Comparison of ENCODE assay signal across 1 fruit fly cellular context in genomic region chr3R:17611836-17612235, dm6.
TF ChIP-seq lines count a peak whose summit lies in the region.

No protein-coding gene starts in this region.

TF ChIP-seq in whole organism, embryonic, 481 proteins besides CTCF, POLR2A, EP300 and RAD21 (continued from another document):
- TF ChIP-seq HLH4C (GFP tag; IDR thresholded peaks at IDR 0.05; lab: Robert Waterston, UW; ENCODE audit: partially characterized antibody) (no peak), dysf (GFP tag; IDR thresholded peaks at IDR 0.05; lab: Robert Waterston, UW) (peak; percentile 8; the same call in 1 of the 3 replicates), pan (optimal IDR thresholded peaks at IDR 0.05; lab: Kevin White, UChicago) (no peak), pan (GFP tag; optimal IDR thresholded peaks at IDR 0.05 in 1 of 2, IDR thresholded peaks at IDR 0.05 in 1 of 2) (peak in 1 of 2 experiments; percentile 39), fd3F (GFP tag; optimal IDR thresholded peaks at IDR 0.05; lab: Kevin White, UChicago) (peak; percentile 44), al (GFP tag; IDR thresholded peaks at IDR 0.05; lab: Robert Waterston, UW) (no peak), CG17829 (tag; optimal IDR thresholded peaks at IDR 0.05; lab: Kevin White, UChicago) (no peak), Hr51 (GFP tag; optimal IDR thresholded peaks at IDR 0.05; lab: Kevin White, UChicago) (peak in 1 of 2 experiments; percentile 30), CG7839 (tag; optimal IDR thresholded peaks at IDR 0.05; lab: Kevin White, UChicago) (peak; percentile 36), CG8944 (GFP tag; optimal IDR thresholded peaks at IDR 0.05; lab: Kevin White, UChicago) (no peak), CG15269 (tag; optimal IDR thresholded peaks at IDR 0.05; lab: Kevin White, UChicago) (peak; percentile 61), CG15011 (GFP tag; optimal IDR thresholded peaks at IDR 0.05; lab: Kevin White, UChicago) (no peak), CG8924 (tag; optimal IDR thresholded peaks at IDR 0.05; lab: Kevin White, UChicago) (peak; percentile 30), tgo (GFP tag; IDR thresholded peaks at IDR 0.05; lab: Robert Waterston, UW) (peak; percentile 25; the same call in 1 of the 3 replicates), ranshi (GFP tag; IDR thresholded peaks at IDR 0.05; lab: Robert Waterston, UW) (no peak), CG2678 (tag; optimal IDR thresholded peaks at IDR 0.05; lab: Kevin White, UChicago) (peak; percentile 17), CG6683 (GFP tag; optimal IDR thresholded peaks at IDR 0.05; lab: Kevin White, UChicago) (no peak), CG11247 (GFP tag; IDR thresholded peaks at IDR 0.05; lab: Robert Waterston, UW) (no peak), Dek (tag; optimal IDR thresholded peaks at IDR 0.05; lab: Kevin White, UChicago) (peak; percentile 15), CG13424 (tag; optimal IDR thresholded peaks at IDR 0.05; lab: Kevin White, UChicago) (peak; percentile 49), bcd (GFP tag; optimal IDR thresholded peaks at IDR 0.05; lab: Kevin White, UChicago) (no peak), Rx (GFP tag; IDR thresholded peaks at IDR 0.05; lab: Robert Waterston, UW) (no peak), so (GFP tag; IDR thresholded peaks at IDR 0.05; lab: Robert Waterston, UW) (no peak), CG3065 (GFP tag; optimal IDR thresholded peaks at IDR 0.05; lab: Kevin White, UChicago) (no peak)
